Worm (Caenorhabditis elegans): ENCODE measurements around the gene W10D9.1.

ce11 chrII:423086-423485 lies 31.7 kb upstream of the W10D9.1 start, which contains the start of gene C24H12.8:
- no peak for TF ChIP-seq elt-3 (tag; optimal IDR thresholded peaks at IDR 0.05)
- TF ChIP-seq ets-5 (GFP tag; IDR thresholded peaks at IDR 0.05) = no peak
- no peak for TF ChIP-seq lin-15B (tag; optimal IDR thresholded peaks at IDR 0.05)
- TF ChIP-seq nhr-237 (tag; optimal IDR thresholded peaks at IDR 0.05) = no peak
- TF ChIP-seq lin-13 (GFP tag; optimal IDR thresholded peaks at IDR 0.05) = no peak
- TF ChIP-seq nhr-11 (tag; optimal IDR thresholded peaks at IDR 0.05) = no peak
- no peak for TF ChIP-seq ama-1 (optimal IDR thresholded peaks at IDR 0.05)
- no peak for TF ChIP-seq nhr-12 (tag; optimal IDR thresholded peaks at IDR 0.05)
- TF ChIP-seq egl-27 (tag; optimal IDR thresholded peaks at IDR 0.05) = no peak
- TF ChIP-seq jun-1 (tag; optimal IDR thresholded peaks at IDR 0.05) = no peak
- no peak for TF ChIP-seq mdl-1 (tag; optimal IDR thresholded peaks at IDR 0.05)
- no peak for TF ChIP-seq mep-1 (tag; optimal IDR thresholded peaks at IDR 0.05)
